Worm (Caenorhabditis elegans) whole organism, L4/young adult: ENCODE data around the gene nra-3.

ENCODE experiments used
- dao-5 ChIP-seq: sonication (generic microtip); optimal IDR thresholded peaks from 2 replicates; lab custom pipeline; 2016; ENCODE audit warnings: missing genotype, missing genetic modification characterization, moderate library complexity, missing compliant biosample characterization
- him-1 ChIP-seq: sonication (generic microtip); optimal IDR thresholded peaks from 2 replicates; lab custom pipeline; 2016; ENCODE audit warnings: missing genotype, missing genetic modification reagents, missing genetic modification characterization, missing compliant biosample characterization

- TF ChIP-seq him-1 (tag; lab: Kevin White, UChicago), result no peak
- no peak for TF ChIP-seq dao-5
Observed at ce11 chrX:9957449-9957848, 26.2 kb upstream of the nra-3 start.
